Worm (Caenorhabditis elegans): Measurements from ENCODE around the gene Y39H10A.1.

Y39H10A.1 gene

ce11 chrV:3773618-3774017, 6.6 kb downstream of the Y39H10A.1 start:
- no peak for TF ChIP-seq W03F9.2 (tag; optimal IDR thresholded peaks at IDR 0.05)
- TF ChIP-seq him-1 (tag; optimal IDR thresholded peaks at IDR 0.05), result no peak
- TF ChIP-seq dao-5 (tag; optimal IDR thresholded peaks at IDR 0.05), result no peak

DNA sequence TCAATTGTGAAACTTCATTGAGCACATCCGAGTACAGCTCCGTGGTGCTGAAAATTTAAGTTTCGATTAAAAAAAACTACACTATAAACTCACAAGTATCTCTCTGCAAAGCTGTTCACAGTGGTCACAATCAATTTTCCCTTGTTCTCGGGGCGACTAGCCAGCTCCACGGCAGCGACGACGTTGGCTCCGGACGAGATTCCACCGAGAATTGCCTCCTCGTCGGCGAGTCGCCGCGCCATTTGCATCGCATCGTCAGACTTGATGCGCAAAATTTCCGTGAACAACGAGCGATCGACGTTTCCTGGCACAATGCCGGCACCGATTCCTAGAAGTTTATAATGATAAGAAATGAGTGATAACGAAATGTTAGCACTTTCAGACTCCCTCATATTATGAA, 7.6 kb downstream of the Y39H10A.1 start:
- TF ChIP-seq him-1 (tag; optimal IDR thresholded peaks at IDR 0.05) (no peak), dao-5 (tag; optimal IDR thresholded peaks at IDR 0.05) (no peak), W03F9.2 (tag; optimal IDR thresholded peaks at IDR 0.05) (no peak)

DNA sequence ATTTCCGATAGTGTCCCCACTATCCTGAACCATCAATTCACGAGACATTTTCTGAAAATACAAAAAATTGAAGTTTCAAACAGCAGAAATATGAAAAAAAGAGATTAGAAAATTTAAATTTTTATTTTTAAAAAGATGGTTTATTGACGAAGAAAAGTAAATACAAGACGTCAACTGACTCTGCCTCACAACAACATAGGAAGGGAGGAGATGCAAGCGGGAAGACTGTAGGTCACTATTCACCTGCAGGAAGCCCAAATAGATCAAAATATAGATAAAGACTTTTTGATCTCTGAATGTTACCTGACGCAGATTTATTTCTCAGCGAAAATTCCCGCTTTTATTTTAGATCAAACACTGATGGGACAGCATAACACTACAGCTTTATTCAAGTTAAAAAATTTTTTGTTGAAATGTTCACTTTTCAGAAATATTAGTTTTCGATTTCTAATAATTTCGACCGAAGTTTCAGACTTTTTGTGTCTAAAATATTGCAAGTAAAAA, 9.1 kb downstream of the Y39H10A.1 start, which contains the start of gene cysl-3:
Gene cysl-3 (minus strand): TSS at position 51 of the 504 bp plus-strand sequence.
- no peak for TF ChIP-seq dao-5 (tag; optimal IDR thresholded peaks at IDR 0.05)
- TF ChIP-seq him-1 (tag; optimal IDR thresholded peaks at IDR 0.05), result no peak
- no peak for TF ChIP-seq W03F9.2 (tag; optimal IDR thresholded peaks at IDR 0.05)

- TF ChIP-seq him-1 (tag; optimal IDR thresholded peaks at IDR 0.05), result no peak
- no peak for TF ChIP-seq dao-5 (tag; optimal IDR thresholded peaks at IDR 0.05)
- no peak for TF ChIP-seq W03F9.2 (tag; optimal IDR thresholded peaks at IDR 0.05)
These were observed 9.9 kb downstream of the Y39H10A.1 start for ce11 chrV:3776946-3777345.

ce11 chrV:3784167-3784734, 17.2 kb downstream of the Y39H10A.1 start, which contains the start of gene R08F11.1:
TSS of gene R08F11.1 (minus strand) at chrV:3784217.
- TF ChIP-seq W03F9.2 (tag; optimal IDR thresholded peaks at IDR 0.05), result no peak

ce11 chrV:3788538-3788937, 21.5 kb downstream of the Y39H10A.1 start:
- TF ChIP-seq him-1 (tag; optimal IDR thresholded peaks at IDR 0.05) (no peak), W03F9.2 (tag; optimal IDR thresholded peaks at IDR 0.05) (no peak), dao-5 (tag; optimal IDR thresholded peaks at IDR 0.05) (no peak)

DNA sequence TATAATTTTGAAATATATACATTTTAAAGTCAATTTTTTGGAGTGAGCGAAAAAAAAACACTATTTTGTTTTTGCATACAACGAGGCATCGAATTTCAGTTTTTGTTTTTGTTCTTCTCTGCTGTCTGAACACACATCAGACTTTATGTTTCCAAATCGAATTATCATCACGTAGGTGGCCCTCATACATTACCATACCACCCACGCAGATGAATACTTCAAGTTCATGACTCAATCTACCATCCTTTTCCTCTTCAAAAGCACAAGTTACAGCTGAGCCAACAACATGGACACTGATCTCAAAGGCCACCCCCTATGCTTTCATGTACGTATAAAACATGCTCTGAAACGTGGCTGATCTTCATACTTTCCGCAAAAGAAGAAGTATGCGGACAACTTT, 22.8 kb downstream of the Y39H10A.1 start, which contains the start of gene R08F11.7:
Gene R08F11.7 (plus strand): TSS at position 301 of the 400 bp plus-strand sequence.
- no peak for TF ChIP-seq dao-5 (tag; optimal IDR thresholded peaks at IDR 0.05)

DNA sequence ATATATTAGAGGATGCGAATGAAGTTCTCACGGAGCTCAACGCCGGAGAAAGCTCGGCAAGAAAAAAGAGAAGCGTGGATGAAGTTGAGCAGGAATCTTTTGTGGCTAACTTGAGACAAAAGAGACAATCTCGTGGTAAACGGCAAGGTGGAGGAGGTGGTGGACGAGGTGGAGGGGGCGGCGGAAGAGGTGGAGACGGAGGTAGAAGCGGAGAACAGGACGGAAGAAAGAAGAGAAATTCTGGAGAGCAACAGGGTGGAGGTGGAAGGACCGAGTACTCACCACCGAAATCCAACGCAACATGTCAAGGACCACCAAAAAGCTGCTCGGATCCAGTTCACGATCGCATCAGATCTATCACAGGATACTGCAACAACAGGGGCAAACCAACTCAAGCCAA, 23.4 kb downstream of the Y39H10A.1 start:
- TF ChIP-seq dao-5 (tag; optimal IDR thresholded peaks at IDR 0.05), result no peak
- no peak for TF ChIP-seq W03F9.2 (tag; optimal IDR thresholded peaks at IDR 0.05)
- TF ChIP-seq him-1 (tag; optimal IDR thresholded peaks at IDR 0.05), result no peak

ce11 chrV:3799737-3800136, 32.7 kb downstream of the Y39H10A.1 start:
- TF ChIP-seq him-1 (tag; optimal IDR thresholded peaks at IDR 0.05), result no peak
- no peak for TF ChIP-seq W03F9.2 (tag; optimal IDR thresholded peaks at IDR 0.05)
- no peak for TF ChIP-seq dao-5 (tag; optimal IDR thresholded peaks at IDR 0.05)

- TF ChIP-seq him-1 (tag; optimal IDR thresholded peaks at IDR 0.05), result no peak
- no peak for TF ChIP-seq dao-5 (tag; optimal IDR thresholded peaks at IDR 0.05)
These were observed 33.4 kb downstream of the Y39H10A.1 start, which contains the start of gene srt-30 for ce11 chrV:3800378-3800777. TSS of gene srt-30 (minus strand) at chrV:3800478.

ce11 chrV:3801787-3802417, 34.9 kb downstream of the Y39H10A.1 start:
- TF ChIP-seq W03F9.2 (tag; optimal IDR thresholded peaks at IDR 0.05) (no peak), him-1 (tag; optimal IDR thresholded peaks at IDR 0.05) (no peak), dao-5 (tag; optimal IDR thresholded peaks at IDR 0.05) (no peak)

DNA sequence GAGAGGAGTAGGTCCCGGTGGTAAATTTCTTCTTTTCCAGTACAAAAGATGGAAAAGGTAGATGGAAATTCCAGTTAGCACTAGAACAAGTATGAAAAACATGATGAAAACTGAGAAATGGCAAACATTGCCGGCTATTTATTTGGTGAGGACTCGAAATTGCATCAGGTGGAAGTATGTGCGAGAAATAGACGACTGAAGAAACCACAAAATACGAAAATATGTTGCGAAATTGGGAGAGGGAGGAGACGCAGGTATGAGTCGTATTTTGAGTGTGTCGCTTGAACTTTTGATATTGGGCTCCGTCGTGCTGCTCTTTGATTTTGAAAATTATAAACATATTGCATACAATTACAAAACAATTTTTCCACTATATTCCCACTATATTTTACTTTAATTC, 36.3 kb downstream of the Y39H10A.1 start, which contains the start of gene cyp-33C8:
Gene cyp-33C8 (minus strand): TSS at position 200 of the 400 bp plus-strand sequence.
- TF ChIP-seq dao-5 (tag; optimal IDR thresholded peaks at IDR 0.05) (no peak), W03F9.2 (tag; optimal IDR thresholded peaks at IDR 0.05) (no peak), him-1 (tag; optimal IDR thresholded peaks at IDR 0.05) (no peak)

- TF ChIP-seq him-1 (tag; optimal IDR thresholded peaks at IDR 0.05) (no peak), dao-5 (tag; optimal IDR thresholded peaks at IDR 0.05) (no peak), W03F9.2 (tag; optimal IDR thresholded peaks at IDR 0.05) (no peak)
These were observed 38.5 kb downstream of the Y39H10A.1 start, which contains the start of gene R08F11.4 for ce11 chrV:3805499-3805898. TSS of gene R08F11.4 (minus strand) at chrV:3805527.

DNA sequence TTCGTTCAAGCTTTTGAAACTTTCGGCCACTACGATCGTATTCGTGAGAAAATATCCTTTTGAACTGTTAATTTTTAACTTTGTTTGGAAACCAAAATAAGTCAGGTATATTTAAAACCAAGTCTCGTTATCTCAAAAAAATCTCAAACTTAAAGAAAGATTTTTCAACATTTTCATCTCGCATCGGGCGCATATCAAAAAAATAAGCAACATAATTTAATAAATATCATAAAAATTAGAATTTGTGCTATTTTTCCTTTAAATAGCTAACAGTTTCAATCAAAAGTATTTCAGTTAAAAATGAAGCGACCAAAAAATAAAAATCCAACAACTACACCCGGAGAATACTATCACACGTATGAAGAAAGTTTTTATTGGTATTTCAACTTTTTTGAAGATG, 39.0 kb downstream of the Y39H10A.1 start, which contains the start of gene srw-7:
Gene srw-7 (plus strand): TSS at position 301 of the 400 bp plus-strand sequence.
- TF ChIP-seq dao-5 (tag; optimal IDR thresholded peaks at IDR 0.05), result no peak
- TF ChIP-seq W03F9.2 (tag; optimal IDR thresholded peaks at IDR 0.05), result no peak
- no peak for TF ChIP-seq him-1 (tag; optimal IDR thresholded peaks at IDR 0.05)
